Worm (Caenorhabditis elegans) whole organism, dauer: ENCODE measurements around the gene srh-59.

ENCODE experiments used
- unc-62 ChIP-seq: sonication (generic microtip); optimal IDR thresholded peaks from 2 replicates; lab custom pipeline; 2017; ENCODE audit warnings: missing biosample characterization, missing genetic modification reagents, missing genetic modification characterization

srh-59 gene

DNA sequence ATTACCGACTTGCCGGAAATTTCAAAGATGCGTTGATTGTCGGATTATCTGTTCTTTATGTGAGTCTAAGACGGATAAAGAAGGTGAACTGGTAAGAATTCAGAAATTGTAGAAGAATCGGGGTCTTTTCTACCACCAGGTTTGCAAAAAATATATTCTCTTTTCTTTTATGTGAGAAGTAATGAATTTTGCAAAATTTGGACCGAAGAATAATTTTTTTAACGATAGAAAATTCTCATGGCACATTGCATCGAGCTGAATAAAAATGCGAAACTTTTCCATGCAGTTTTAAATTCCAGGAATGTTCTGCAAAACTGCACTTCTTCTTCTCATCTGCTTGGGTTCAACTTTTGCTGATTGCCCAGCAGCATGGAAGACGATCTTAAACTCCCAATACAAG is 8.6 kb upstream of the srh-59 start, which contains the start of gene clec-130:
clec-130 (plus strand) TSS at position 301 of the 400 bp plus-strand sequence.
- no peak for TF ChIP-seq unc-62 (GFP tag; lab: Kevin White, UChicago)

DNA sequence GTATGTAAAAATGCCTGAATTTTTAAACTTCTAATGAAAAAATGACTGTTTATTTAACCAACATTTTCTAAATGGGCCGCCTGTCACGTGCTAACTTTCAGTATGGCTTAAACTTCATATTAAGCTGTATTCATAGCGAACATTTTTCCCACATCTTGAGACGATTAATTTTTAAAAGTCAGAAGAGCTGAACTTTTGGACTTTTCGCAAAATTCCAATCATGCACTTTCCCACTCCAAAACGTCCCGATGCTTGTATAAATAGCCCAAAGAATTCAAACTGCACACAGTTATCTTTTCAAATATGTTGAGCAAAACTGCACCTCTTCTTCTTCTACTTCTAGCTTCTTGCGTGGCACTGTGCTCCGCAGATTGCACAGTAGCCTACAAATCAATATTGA is 5.1 kb upstream of the srh-59 start, which contains the start of gene clec-132:
clec-132 (plus strand) TSS at position 301 of the 400 bp plus-strand sequence.
- TF ChIP-seq unc-62 (GFP tag; lab: Kevin White, UChicago): no peak

DNA sequence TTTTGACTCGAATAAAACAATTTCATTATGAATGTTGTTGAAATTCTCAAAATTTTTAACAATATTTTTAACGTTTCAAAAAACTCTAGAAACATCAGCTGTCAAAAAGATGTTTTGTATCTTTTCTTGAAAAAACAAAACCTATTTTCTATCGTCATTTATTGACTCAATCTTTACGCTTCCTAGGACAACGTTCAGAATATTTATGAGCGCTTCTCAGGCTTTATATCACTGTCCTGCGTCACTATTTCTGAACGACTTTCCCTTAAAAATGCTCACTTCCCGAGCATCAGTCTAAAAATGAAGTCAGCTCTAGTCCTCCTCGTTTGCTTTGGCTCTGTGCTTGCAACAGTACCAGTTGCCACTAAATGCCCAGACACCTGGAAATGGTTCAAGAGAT is 3.7 kb upstream of the srh-59 start, which contains the start of gene clec-133:
clec-133 (plus strand) TSS at position 301 of the 400 bp plus-strand sequence.
- TF ChIP-seq unc-62 (GFP tag; lab: Kevin White, UChicago): no peak

DNA sequence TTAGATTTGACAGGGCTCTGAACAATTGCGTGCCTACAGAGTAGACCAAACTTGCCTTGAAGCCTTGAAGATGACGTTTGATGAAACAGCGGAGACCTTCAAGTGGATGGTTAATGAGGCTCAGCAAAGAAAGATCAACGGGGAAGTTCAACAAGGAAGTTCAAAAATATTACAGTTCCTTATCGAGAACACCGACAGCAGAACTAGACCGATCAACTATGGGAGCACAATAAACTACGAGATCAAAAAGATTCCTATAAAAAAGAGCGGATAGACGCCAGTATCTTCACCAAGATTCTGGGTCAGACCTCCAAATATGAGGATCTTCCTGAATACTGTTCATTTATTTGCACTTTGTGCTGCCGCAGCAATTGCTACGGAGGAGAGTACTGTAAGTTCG is 2.1 kb upstream of the srh-59 start, which contains the start of gene clec-134:
clec-134 (plus strand) TSS at position 301 of the 400 bp plus-strand sequence.
- no peak for TF ChIP-seq unc-62 (GFP tag; lab: Kevin White, UChicago)

DNA sequence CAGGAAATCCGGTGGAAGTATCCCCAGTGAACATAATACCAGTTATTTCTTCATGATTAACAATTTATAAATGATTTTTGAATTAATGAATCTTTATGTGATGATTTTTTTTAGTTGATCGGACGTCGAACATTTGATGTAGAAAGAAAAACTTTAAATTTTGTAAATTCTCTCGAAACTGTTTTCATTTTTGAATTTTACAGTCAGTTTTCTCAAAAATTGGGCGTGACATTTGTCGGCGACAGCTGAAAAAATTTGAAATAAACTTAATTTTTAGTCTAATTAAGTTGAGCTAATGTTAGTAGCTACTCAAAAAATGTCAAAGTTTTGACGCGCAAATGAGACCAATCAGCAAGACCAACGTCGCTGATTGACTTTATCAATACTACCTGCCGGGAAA is 1.6 kb downstream of the srh-59 start, which contains the start of gene srh-60:
srh-60 (plus strand) TSS at position 301 of the 400 bp plus-strand sequence.
- TF ChIP-seq unc-62 (GFP tag; lab: Kevin White, UChicago): no peak

DNA sequence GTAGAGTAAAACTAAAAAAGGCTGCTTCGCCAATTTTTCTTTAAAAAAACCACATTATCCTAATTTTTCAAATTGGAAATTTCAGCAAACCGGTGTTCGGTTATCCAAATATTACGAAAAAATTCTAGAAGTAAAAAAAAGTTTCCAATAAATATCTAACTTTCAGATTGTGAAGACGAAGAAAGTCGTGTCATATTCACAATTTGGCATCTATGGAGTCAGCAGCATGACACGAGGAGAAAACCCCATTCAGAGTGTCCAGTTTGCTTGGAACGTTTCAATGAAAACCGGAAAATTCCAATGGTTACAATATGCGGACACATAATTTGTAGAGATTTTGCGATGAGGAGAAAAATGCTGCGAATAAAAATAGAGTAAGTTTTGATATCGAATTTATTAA is 13.5 kb downstream of the srh-59 start, which contains the start of gene Y49F6A.12:
Y49F6A.12 (plus strand) TSS at position 301 of the 400 bp plus-strand sequence.
- TF ChIP-seq unc-62 (GFP tag; lab: Kevin White, UChicago): no peak

DNA sequence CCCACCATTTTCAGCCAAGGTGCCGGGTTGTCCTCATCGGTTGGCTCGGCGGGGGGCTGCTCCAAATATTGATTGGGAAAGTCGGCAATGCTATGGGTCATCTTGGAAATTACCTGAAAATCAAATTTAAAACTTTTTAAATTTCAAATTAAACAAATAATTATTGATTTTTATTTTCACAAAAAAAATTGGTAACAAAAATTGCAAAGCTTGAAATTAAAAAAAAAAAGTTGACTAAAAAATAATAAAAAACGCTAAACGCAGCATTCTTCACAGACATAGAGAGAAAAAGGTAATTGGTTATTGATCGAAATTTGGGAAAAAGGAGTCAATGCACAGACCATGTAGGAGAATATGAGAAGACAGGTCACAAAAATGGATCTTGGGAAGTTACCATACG is 16.9 kb downstream of the srh-59 start, which contains the start of gene Y49F6A.11:
Y49F6A.11 (minus strand) TSS at position 101 of the 400 bp plus-strand sequence.
- no peak for TF ChIP-seq unc-62 (GFP tag; lab: Kevin White, UChicago)

DNA sequence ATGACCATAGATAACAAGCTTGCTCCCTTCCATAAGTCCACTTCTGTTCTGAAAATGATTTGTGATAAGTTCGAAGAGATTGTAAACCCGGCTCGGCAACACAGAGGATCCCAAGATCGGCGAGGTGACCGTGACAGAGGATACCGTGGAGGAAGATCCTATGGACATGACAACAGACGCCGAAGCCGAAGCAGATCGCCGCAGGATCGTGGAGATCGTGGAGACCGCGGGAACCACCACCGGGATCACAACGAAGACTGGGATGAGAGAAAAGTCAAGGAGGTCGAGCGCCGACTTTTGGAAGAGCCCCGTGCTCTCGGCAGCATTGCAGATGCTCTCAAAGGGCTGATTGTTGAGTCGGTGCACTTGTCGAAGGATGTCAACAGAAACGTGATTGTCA is 22.7 kb downstream of the srh-59 start:
- TF ChIP-seq unc-62 (GFP tag; lab: Kevin White, UChicago): no peak

DNA sequence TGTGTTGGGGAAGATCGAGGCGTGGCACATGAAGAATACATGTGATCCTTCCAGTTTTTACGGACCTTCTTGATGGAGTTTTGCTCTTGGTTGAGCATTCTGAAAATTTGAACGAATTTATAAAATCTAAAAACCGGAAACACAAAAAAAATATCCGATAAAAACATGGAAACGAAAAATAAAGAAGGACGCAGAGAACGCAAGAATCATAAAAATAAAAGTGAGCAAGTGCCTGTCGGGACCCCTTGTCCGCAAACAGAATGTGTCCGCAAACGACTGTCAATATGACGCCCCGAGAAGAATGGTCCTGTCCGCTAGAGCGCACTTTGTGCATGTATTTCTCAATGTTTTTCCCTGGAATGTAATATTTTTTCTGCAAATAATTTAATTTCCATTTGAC is 27.9 kb downstream of the srh-59 start, which contains the start of gene Y49F6A.5:
Y49F6A.5 (minus strand) TSS at position 101 of the 400 bp plus-strand sequence.
- TF ChIP-seq unc-62 (GFP tag; lab: Kevin White, UChicago): no peak

DNA sequence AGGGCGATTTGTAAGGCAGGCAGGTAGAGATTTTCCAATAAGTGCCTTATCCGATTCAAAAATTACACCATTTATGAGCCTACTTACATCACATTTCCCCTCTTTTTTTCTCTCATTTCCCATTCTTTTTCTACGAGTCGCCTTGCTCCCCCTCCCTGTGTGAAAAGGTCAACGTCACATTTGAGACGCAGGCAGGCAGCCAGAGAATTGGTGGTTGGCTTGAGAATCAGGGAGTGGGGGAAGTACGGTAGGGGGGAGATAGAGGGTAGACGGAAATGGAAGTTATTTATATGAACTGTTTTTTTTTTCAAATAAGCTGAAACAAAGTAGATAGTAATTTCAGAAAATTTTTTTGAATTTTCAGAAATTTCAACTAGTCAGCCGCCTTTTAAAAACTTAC is 34.8 kb downstream of the srh-59 start:
- TF ChIP-seq unc-62 (GFP tag; lab: Kevin White, UChicago): no peak

DNA sequence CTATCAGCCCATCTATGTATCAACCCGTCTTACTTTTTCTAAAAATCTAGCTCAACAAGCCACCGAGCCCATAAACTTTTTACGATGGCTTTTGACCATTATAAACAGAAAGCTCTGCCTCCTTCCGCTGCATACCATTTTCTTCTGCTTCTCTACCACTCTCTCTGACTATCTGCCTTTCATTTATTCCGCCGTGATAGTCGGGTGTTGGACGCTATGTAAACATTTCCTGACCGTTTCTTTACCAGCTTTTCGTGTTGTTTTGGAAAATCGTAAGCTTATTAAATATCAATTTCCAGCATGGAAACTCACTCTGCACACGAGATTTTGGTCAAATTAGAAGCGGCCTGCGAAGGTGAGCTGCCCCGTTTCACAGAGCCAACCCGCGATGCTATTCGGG is 35.7 kb downstream of the srh-59 start, which contains the start of gene F40E12.1:
F40E12.1 (plus strand) TSS at position 301 of the 400 bp plus-strand sequence.
- no peak for TF ChIP-seq unc-62 (GFP tag; lab: Kevin White, UChicago)

DNA sequence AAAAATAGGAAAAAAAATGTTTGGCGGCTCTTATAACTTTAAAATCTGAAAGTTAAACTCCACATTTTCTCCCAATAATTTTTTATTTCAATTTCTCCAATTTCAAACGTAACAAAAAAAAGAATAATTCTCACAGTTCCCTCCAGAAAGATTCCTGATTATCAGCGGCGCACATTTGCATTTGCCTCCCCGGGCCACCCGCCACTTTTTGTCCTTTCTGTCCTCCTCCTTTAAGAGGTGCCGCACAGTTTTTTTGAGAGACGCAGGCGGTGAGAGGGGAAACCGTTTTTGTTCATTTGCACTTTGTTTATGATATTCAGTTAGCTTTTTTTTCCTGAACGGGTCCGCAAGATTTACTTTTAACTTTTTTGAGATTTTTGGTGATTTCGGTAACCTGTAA is 39.0 kb downstream of the srh-59 start:
- TF ChIP-seq unc-62 (GFP tag; lab: Kevin White, UChicago): no peak

DNA sequence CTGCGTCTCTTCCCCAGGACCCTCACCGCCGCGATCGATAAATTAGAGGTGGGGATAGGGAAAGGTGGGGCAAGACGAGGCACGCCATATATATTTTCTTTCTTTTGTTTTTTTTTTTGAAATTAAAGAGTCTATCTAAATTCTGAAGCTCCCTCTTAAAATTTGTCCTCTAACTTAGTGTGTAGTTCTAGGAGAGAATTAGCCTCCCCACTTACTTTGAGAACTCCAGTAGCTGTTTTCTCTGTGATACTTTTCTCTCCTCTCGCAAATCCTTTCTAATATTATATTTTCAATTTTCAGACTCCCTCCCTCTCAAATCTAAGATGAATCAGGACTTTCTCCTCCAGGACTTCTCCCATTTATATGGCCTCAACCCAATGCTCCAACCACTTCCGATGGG is 40.2 kb downstream of the srh-59 start, which contains the start of gene M151.7:
M151.7 (plus strand) TSS at position 301 of the 400 bp plus-strand sequence.
- TF ChIP-seq unc-62 (GFP tag; lab: Kevin White, UChicago): no peak

DNA sequence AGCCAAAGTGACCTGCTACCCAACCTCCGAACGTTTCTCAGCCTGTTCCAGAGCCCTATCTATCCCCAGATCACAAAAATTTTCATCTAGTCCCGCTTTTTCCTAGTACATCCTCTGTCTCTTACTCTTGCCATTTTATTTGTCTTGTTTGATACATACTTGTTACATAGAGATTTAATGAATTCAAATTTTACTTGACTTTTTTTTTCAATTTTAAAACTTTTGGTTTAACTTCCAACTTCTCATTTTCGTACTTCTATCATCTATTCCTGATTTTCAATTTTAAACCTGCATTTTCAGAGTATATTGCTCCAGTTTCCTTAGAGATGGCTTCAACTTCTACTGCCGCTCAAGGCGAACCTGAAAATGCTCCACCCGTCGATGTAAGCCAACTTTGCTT is 45.0 kb downstream of the srh-59 start, which contains the start of gene M151.3:
M151.3 (plus strand) TSS at position 301 of the 400 bp plus-strand sequence.
- TF ChIP-seq unc-62 (GFP tag; lab: Kevin White, UChicago): no peak

DNA sequence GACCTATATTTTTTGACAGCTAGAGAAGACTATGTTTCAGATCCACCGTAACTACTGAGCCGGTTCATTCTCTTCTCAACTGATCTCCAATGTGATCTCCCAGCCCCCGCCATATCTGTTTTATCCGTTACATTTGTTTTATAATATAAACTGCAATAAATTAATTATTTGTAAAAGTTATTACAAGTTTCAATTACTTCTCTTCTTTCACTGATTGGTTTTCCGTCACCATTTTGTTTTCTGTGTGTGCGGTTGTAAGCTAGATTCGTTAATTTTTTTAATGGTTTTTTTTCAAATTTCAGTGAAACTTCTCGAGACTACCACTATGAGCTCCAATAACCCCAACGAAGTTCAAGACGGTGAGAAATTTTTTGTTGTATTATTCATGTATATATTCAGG is 49.0 kb downstream of the srh-59 start, which contains the start of gene M151.2:
M151.2 (plus strand) TSS at position 301 of the 400 bp plus-strand sequence.
- TF ChIP-seq unc-62 (GFP tag; lab: Kevin White, UChicago): no peak
